Worm (Caenorhabditis elegans) whole organism, L3 larva: ENCODE measurements around the gene nlp-81.

Experiments
- aly-2 ChIP-seq: fragments of 150-350 bp; optimal IDR thresholded peaks from 2 replicates; lab custom pipeline; 2014; ENCODE audit warnings: missing biosample characterization, missing genetic modification characterization
- ama-1 ChIP-seq: fragments of 150-350 bp; optimal IDR thresholded peaks from 2 replicates; lab custom pipeline; 2018
- ceh-28 ChIP-seq: fragments of 150-350 bp; optimal IDR thresholded peaks from 2 replicates; lab custom pipeline; 2014; ENCODE audit warnings: missing biosample characterization, missing genetic modification reagents, missing genetic modification characterization
- daf-12 ChIP-seq: fragments of 150-350 bp; optimal IDR thresholded peaks from 2 replicates; lab custom pipeline; 2014; ENCODE audit warnings: missing biosample characterization, missing genetic modification reagents, missing genetic modification characterization
- elt-3 ChIP-seq, 3 experiments: fragments of 150-350 bp in 1 of 3; sonication (generic microtip) in 2 of 3; optimal IDR thresholded peaks; 2 replicates in 2 of 3; 4 replicates in 1 of 3; lab custom pipeline; 2014 to 2017; ENCODE audit warnings: missing biosample characterization in 3 of 3, missing genetic modification characterization in 3 of 3
- nfya-1 ChIP-seq: sonication (generic microtip); optimal IDR thresholded peaks from 2 replicates; lab custom pipeline; 2017; ENCODE audit warnings: missing genetic modification characterization, mild to moderate bottlenecking, missing compliant biosample characterization, antibody characterized with exemption, moderate library complexity; ENCODE audit not compliant: insufficient read depth
- nhr-11 ChIP-seq: fragments of 150-350 bp; optimal IDR thresholded peaks from 2 replicates; lab custom pipeline; 2014; ENCODE audit warnings: missing biosample characterization, missing genetic modification characterization
- nhr-25 ChIP-seq: sonication (generic microtip); optimal IDR thresholded peaks from 2 replicates; lab custom pipeline; 2017; ENCODE audit warnings: missing biosample characterization, missing genetic modification characterization
- pha-4 ChIP-seq: fragments of 150-350 bp; optimal IDR thresholded peaks from 2 replicates; lab custom pipeline; 2014; ENCODE audit warnings: missing biosample characterization, missing genetic modification reagents, missing genetic modification characterization
- snpc-4 ChIP-seq: fragments of 150-350 bp; optimal IDR thresholded peaks from 2 replicates; lab custom pipeline; 2014; ENCODE audit warnings: missing biosample characterization, missing genetic modification characterization
- unc-62 ChIP-seq: fragments of 150-350 bp; sonication (generic microtip); optimal IDR thresholded peaks from 4 replicates; lab custom pipeline; 2014; ENCODE audit warnings: missing biosample characterization, missing genetic modification reagents, missing genetic modification characterization

- no peak for TF ChIP-seq elt-3 (tag; optimal IDR thresholded peaks at IDR 0.05; lab: Kevin White, UChicago)
- TF ChIP-seq nhr-11 (tag; lab: Kevin White, UChicago): no peak
- no peak for TF ChIP-seq unc-62 (GFP tag; lab: Kevin White, UChicago)
- TF ChIP-seq nhr-25: no peak
- no peak for TF ChIP-seq snpc-4 (tag; lab: Kevin White, UChicago)
- TF ChIP-seq daf-12 (tag; lab: Kevin White, UChicago): no peak
- TF ChIP-seq ama-1: no peak
- TF ChIP-seq nfya-1: no peak
- no peak for TF ChIP-seq ceh-28
- TF ChIP-seq pha-4 (tag; lab: Kevin White, UChicago): peak; percentile 43
- no peak for TF ChIP-seq aly-2 (tag; lab: Kevin White, UChicago)
Measured at ce11 chrIV:3136493-3136892, 39.4 kb downstream of the nlp-81 start.
